Fruit fly (Drosophila melanogaster) whole organism, embryonic: ENCODE results near the gene cdi.
A peak's percentile ranks its signal among the peaks of the same experiment; 100 is the strongest.

Experiments
- Awh ChIP-seq: fragments of 200-800 bp; sonication (Bioruptor generic); IDR thresholded peaks from 2 replicates; pipeline ENCODE4, ENCODE4 v1.3.6; 2022; ENCODE audit warnings: missing biosample characterization, missing genetic modification characterization
- Blimp-1 ChIP-seq: fragments of 200-800 bp; sonication (Bioruptor generic); optimal IDR thresholded peaks from 3 replicates; lab custom pipeline; 2018; ENCODE audit warnings: missing biosample characterization, missing genetic modification characterization, mild to moderate bottlenecking, moderate library complexity, missing genetic modification reagents
- CG10979 ChIP-seq: fragments of 200-800 bp; sonication (Bioruptor generic); optimal IDR thresholded peaks from 2 replicates; lab custom pipeline; 2018; ENCODE audit warnings: missing biosample characterization, mild to moderate bottlenecking, missing genetic modification characterization, moderate library complexity
- CG11504 ChIP-seq: fragments of 200-800 bp; sonication (Bioruptor generic); optimal IDR thresholded peaks from 3 replicates; lab custom pipeline; 2019; ENCODE audit warnings: missing biosample characterization, mild to moderate bottlenecking, missing genetic modification characterization, moderate library complexity
- CG12071 ChIP-seq: fragments of 200-800 bp; sonication (Bioruptor generic); optimal IDR thresholded peaks from 3 replicates; lab custom pipeline; 2018; ENCODE audit warnings: missing biosample characterization, mild to moderate bottlenecking, missing genetic modification characterization
- CG12391 ChIP-seq: fragments of 200-800 bp; sonication (Bioruptor generic); optimal IDR thresholded peaks from 3 replicates; lab custom pipeline; 2018; ENCODE audit warnings: missing biosample characterization, mild to moderate bottlenecking, missing genetic modification characterization, moderate library complexity
- CG13775 ChIP-seq: fragments of 200-800 bp; sonication (Bioruptor generic); optimal IDR thresholded peaks from 3 replicates; lab custom pipeline; 2017; ENCODE audit warnings: missing biosample characterization, mild to moderate bottlenecking, missing genetic modification characterization
- CG1603 ChIP-seq: fragments of 200-800 bp; sonication (Bioruptor generic); optimal IDR thresholded peaks from 2 replicates; lab custom pipeline; 2019; ENCODE audit warnings: missing biosample characterization, mild to moderate bottlenecking, missing genetic modification characterization, moderate library complexity
- CG17328 ChIP-seq: fragments of 200-800 bp; sonication (Bioruptor generic); IDR thresholded peaks from 2 replicates; pipeline ENCODE4 v1.3.6; 2022; ENCODE audit warnings: missing biosample characterization, missing genetic modification characterization
- CG17359 ChIP-seq: fragments of 200-800 bp; sonication (Bioruptor generic); optimal IDR thresholded peaks from 3 replicates; lab custom pipeline; 2018; ENCODE audit warnings: missing biosample characterization, mild to moderate bottlenecking, missing genetic modification characterization, moderate library complexity
- CG17385 ChIP-seq: fragments of 200-800 bp; sonication (Bioruptor generic); optimal IDR thresholded peaks from 3 replicates; lab custom pipeline; 2018; ENCODE audit warnings: missing biosample characterization, mild to moderate bottlenecking, missing genetic modification characterization
- CG18262 ChIP-seq: fragments of 200-800 bp; optimal IDR thresholded peaks from 3 replicates; lab custom pipeline; 2019; ENCODE audit warnings: missing biosample characterization, mild to moderate bottlenecking, missing genetic modification characterization, moderate library complexity
- CG18476 ChIP-seq: fragments of 200-800 bp; sonication (Bioruptor generic); optimal IDR thresholded peaks from 2 replicates; lab custom pipeline; 2016; ENCODE audit warnings: missing biosample characterization, mild to moderate bottlenecking, missing genetic modification characterization
- CG2712 ChIP-seq: fragments of 200-800 bp; optimal IDR thresholded peaks from 3 replicates; lab custom pipeline; 2019; ENCODE audit warnings: missing biosample characterization, mild to moderate bottlenecking, missing genetic modification characterization, moderate library complexity
- CG31224 ChIP-seq: fragments of 200-800 bp; sonication (Bioruptor generic); IDR thresholded peaks from 2 replicates; pipeline ENCODE4 v1.3.6; 2022; ENCODE audit warnings: missing biosample characterization, missing genetic modification characterization
- CG31441 ChIP-seq: fragments of 200-800 bp; sonication (Bioruptor generic); IDR thresholded peaks from 2 replicates; pipeline ENCODE4 v1.3.6; 2022; ENCODE audit warnings: missing biosample characterization, missing genetic modification characterization
- CG34422 ChIP-seq: fragments of 200-800 bp; sonication (Bioruptor generic); IDR thresholded peaks from 3 replicates; pipeline ENCODE4 v1.3.6; 2022; ENCODE audit warnings: missing biosample characterization, missing genetic modification characterization
- CG4424 ChIP-seq: fragments of 200-800 bp; sonication (Bioruptor generic); optimal IDR thresholded peaks from 3 replicates; lab custom pipeline; 2016; ENCODE audit warnings: missing biosample characterization, missing genetic modification characterization
- CG4707 ChIP-seq: fragments of 200-800 bp; sonication (Bioruptor generic); optimal IDR thresholded peaks from 2 replicates; lab custom pipeline; 2018; ENCODE audit warnings: missing biosample characterization, mild to moderate bottlenecking, missing genetic modification characterization, moderate library complexity
- CG6254 ChIP-seq: fragments of 200-800 bp; sonication (Bioruptor generic); optimal IDR thresholded peaks from 3 replicates; lab custom pipeline; 2017; ENCODE audit warnings: mild to moderate bottlenecking, missing biosample characterization, missing genetic modification reagents, missing genetic modification characterization
- Drgx ChIP-seq: fragments of 200-800 bp; sonication (Bioruptor generic); IDR thresholded peaks from 2 replicates; pipeline ENCODE4 v1.3.6; 2022; ENCODE audit warnings: missing biosample characterization, missing genetic modification characterization
- Gsc ChIP-seq: fragments of 200-800 bp; sonication (Bioruptor generic); IDR thresholded peaks from 2 replicates; pipeline ENCODE4 v1.3.6; 2022; ENCODE audit warnings: missing biosample characterization, missing genetic modification characterization
- Oli ChIP-seq: fragments of 200-800 bp; sonication (Bioruptor generic); optimal IDR thresholded peaks from 2 replicates; lab custom pipeline; 2018; ENCODE audit warnings: missing biosample characterization, mild to moderate bottlenecking, missing genetic modification characterization, moderate library complexity
- Side ChIP-seq: fragments of 200-800 bp; sonication (Bioruptor generic); optimal IDR thresholded peaks from 2 replicates; lab custom pipeline; 2016; ENCODE audit warnings: missing biosample characterization, missing genetic modification characterization
- Sox102F ChIP-seq: fragments of 200-800 bp; sonication (Bioruptor generic); optimal IDR thresholded peaks from 2 replicates; lab custom pipeline; 2018; ENCODE audit warnings: missing biosample characterization, mild to moderate bottlenecking, missing genetic modification characterization, moderate library complexity
- ap ChIP-seq: fragments of 200-800 bp; sonication (Bioruptor generic); IDR thresholded peaks from 2 replicates; pipeline ENCODE4 v1.3.6; 2022; ENCODE audit warnings: missing biosample characterization, missing genetic modification characterization
- ara ChIP-seq: fragments of 200-800 bp; sonication (Bioruptor generic); IDR thresholded peaks from 2 replicates; pipeline ENCODE4 v1.3.6; 2022; ENCODE audit warnings: missing biosample characterization, missing genetic modification characterization
- bowl ChIP-seq: fragments of 200-800 bp; sonication (Bioruptor generic); IDR thresholded peaks from 2 replicates; pipeline ENCODE4 v1.3.6; 2022; ENCODE audit warnings: missing biosample characterization, missing genetic modification characterization
- bsh ChIP-seq, 2 experiments: fragments of 200-800 bp; sonication (Bioruptor generic); optimal IDR thresholded peaks; 2 replicates each; lab custom pipeline; 2017 to 2018; ENCODE audit warnings: mild to moderate bottlenecking in 2 of 2, missing biosample characterization in 2 of 2, missing genetic modification characterization in 2 of 2, moderate library complexity in 1 of 2
- cad ChIP-seq: fragments of >200 bp; optimal IDR thresholded peaks from 2 replicates; lab custom pipeline; 2017; ENCODE audit warnings: missing biosample characterization, missing genetic modification characterization
- disco-r ChIP-seq: fragments of 200-800 bp; sonication (Bioruptor generic); optimal IDR thresholded peaks from 2 replicates; lab custom pipeline; 2016; ENCODE audit warnings: missing biosample characterization, missing genetic modification characterization
- dmrt11E ChIP-seq: fragments of 200-800 bp; sonication (Bioruptor generic); optimal IDR thresholded peaks from 3 replicates; lab custom pipeline; 2018; ENCODE audit warnings: missing biosample characterization, mild to moderate bottlenecking, missing genetic modification characterization, moderate library complexity
- dmrt99B ChIP-seq: fragments of 200-800 bp; sonication (Bioruptor generic); optimal IDR thresholded peaks from 2 replicates; lab custom pipeline; 2018; ENCODE audit warnings: missing biosample characterization, mild to moderate bottlenecking, missing genetic modification characterization, moderate library complexity
- dysf ChIP-seq: fragments of 200-800 bp; sonication (Bioruptor generic); IDR thresholded peaks from 3 replicates; pipeline ENCODE4 v1.3.6; 2022; ENCODE audit warnings: missing biosample characterization, missing genetic modification characterization
- gem ChIP-seq: fragments of 200-800 bp; sonication (Bioruptor generic); optimal IDR thresholded peaks from 2 replicates; lab custom pipeline; 2019; ENCODE audit warnings: missing biosample characterization, mild to moderate bottlenecking, missing genetic modification characterization, moderate library complexity
- gsb ChIP-seq: fragments of 200-800 bp; sonication (Bioruptor generic); IDR thresholded peaks from 2 replicates; pipeline ENCODE4 v1.3.6; 2022; ENCODE audit warnings: missing biosample characterization, missing genetic modification characterization
- ham ChIP-seq: fragments of 200-800 bp; sonication (Bioruptor generic); IDR thresholded peaks from 2 replicates; pipeline ENCODE4 v1.3.6; 2022; ENCODE audit warnings: missing biosample characterization, missing genetic modification characterization
- hb ChIP-seq: fragments of 200-800 bp; sonication (Bioruptor generic); IDR thresholded peaks from 3 replicates; pipeline ENCODE4 v1.3.6; 2022; ENCODE audit warnings: missing biosample characterization, missing genetic modification characterization; ENCODE audit not compliant: partially characterized antibody
- hkb ChIP-seq, 2 experiments: fragments of 200-800 bp in 1 of 2; fragments of >200 bp in 1 of 2; sonication (Bioruptor generic) in 1 of 2; IDR thresholded peaks in 1 of 2; optimal IDR thresholded peaks in 1 of 2; 2 replicates each; pipeline versions ENCODE4 v1.3.6 to Lab custom; 2017 to 2022; ENCODE audit warnings: missing biosample characterization in 1 of 2, missing genetic modification characterization in 1 of 2
- nmo ChIP-seq: fragments of 200-800 bp; sonication (Bioruptor generic); optimal IDR thresholded peaks from 2 replicates; lab custom pipeline; 2018; ENCODE audit warnings: missing biosample characterization, mild to moderate bottlenecking, missing genetic modification characterization, moderate library complexity
- phol ChIP-seq: fragments of 200-800 bp; sonication (Bioruptor generic); optimal IDR thresholded peaks from 3 replicates; lab custom pipeline; 2018; ENCODE audit warnings: missing biosample characterization, mild to moderate bottlenecking, missing genetic modification characterization, moderate library complexity
- ro ChIP-seq: fragments of 200-800 bp; sonication (Bioruptor generic); IDR thresholded peaks from 2 replicates; pipeline ENCODE4 v1.3.6; 2022; ENCODE audit warnings: missing biosample characterization, missing genetic modification characterization
- row ChIP-seq: fragments of 200-800 bp; sonication (Bioruptor generic); IDR thresholded peaks from 3 replicates; pipeline ENCODE4 v1.3.6; 2022; ENCODE audit warnings: missing biosample characterization, missing genetic modification characterization
- run ChIP-seq: fragments of 200-800 bp; sonication (Bioruptor generic); optimal IDR thresholded peaks from 3 replicates; lab custom pipeline; 2018; ENCODE audit warnings: missing biosample characterization, mild to moderate bottlenecking, missing genetic modification characterization
- sens ChIP-seq: fragments of 200-800 bp; sonication (Bioruptor generic); peaks from one replicate; lab custom pipeline; 2016; ENCODE audit warnings: missing biosample characterization, missing genetic modification characterization
- sens-2 ChIP-seq: fragments of 200-800 bp; sonication (Bioruptor generic); IDR thresholded peaks from 2 replicates; pipeline ENCODE4 v1.3.6; 2022; ENCODE audit warnings: missing biosample characterization, missing genetic modification characterization
- toy ChIP-seq: fragments of 200-800 bp; sonication (Bioruptor generic); IDR thresholded peaks from 2 replicates; pipeline ENCODE4 v1.3.6; 2022; ENCODE audit warnings: missing biosample characterization, missing genetic modification characterization
- unpg ChIP-seq: fragments of 200-800 bp; sonication (Bioruptor generic); optimal IDR thresholded peaks from 3 replicates; lab custom pipeline; 2018; ENCODE audit warnings: missing biosample characterization, mild to moderate bottlenecking, missing genetic modification characterization, moderate library complexity

The cdi gene

DNA sequence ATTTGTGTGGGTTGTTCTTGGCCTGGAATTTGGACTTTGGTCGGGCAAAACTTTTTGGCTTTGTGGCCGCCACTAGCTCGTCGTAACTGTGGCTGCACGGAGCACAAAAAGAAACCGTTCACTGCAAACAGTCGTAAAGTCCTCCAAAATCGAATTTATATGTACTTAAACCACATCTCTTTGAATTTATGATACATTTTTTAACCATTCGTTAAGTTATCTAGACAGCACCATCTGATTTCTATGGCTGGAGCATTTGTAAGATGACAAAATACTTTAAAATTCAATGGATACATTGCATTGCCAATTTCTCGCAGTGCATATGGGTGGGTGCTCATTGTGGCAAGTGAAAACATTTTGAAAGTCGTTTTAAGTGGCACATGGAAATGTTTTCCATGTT, 10.1 kb upstream of the cdi start:
- TF ChIP-seq sens-2 (GFP tag; lab: Robert Waterston, UW): 0 out of 2 replicates have a peak, but pooled peaks have one; percentile 24
- TF ChIP-seq phol (tag; lab: Kevin White, UChicago): peak; percentile 19
- no peak for TF ChIP-seq Gsc (GFP tag; lab: Robert Waterston, UW)
- TF ChIP-seq sens (GFP tag; lab: Kevin White, UChicago): peak; percentile 70
- peak; percentile 84 for TF ChIP-seq Drgx (GFP tag; lab: Robert Waterston, UW)
- TF ChIP-seq run: no peak
- TF ChIP-seq gem (tag; lab: Kevin White, UChicago): peak; percentile 32
- peak; percentile 1 for TF ChIP-seq CG18262
- TF ChIP-seq nmo (GFP tag; lab: Kevin White, UChicago): peak; percentile 10
- no peak for TF ChIP-seq ham (GFP tag; lab: Robert Waterston, UW)
- TF ChIP-seq CG12071 (GFP tag; lab: Kevin White, UChicago): no peak
- peak; percentile 25 for TF ChIP-seq Sox102F (GFP tag; lab: Kevin White, UChicago)
- 0 out of 3 replicates have a peak, but pooled peaks have one; percentile 12 for TF ChIP-seq dysf (GFP tag; lab: Robert Waterston, UW)
- TF ChIP-seq ap: no peak
- TF ChIP-seq CG13775 (GFP tag; lab: Kevin White, UChicago): no peak
- TF ChIP-seq CG11504: peak; percentile 32
- no peak for TF ChIP-seq CG4424 (GFP tag; lab: Kevin White, UChicago)
- TF ChIP-seq toy (GFP tag; lab: Robert Waterston, UW): no peak
- TF ChIP-seq CG10979: peak; percentile 18
- peak; percentile 30 for TF ChIP-seq Oli (tag; lab: Kevin White, UChicago)
- TF ChIP-seq CG6254 (GFP tag; lab: Kevin White, UChicago): peak; percentile 18
- no peak for TF ChIP-seq bowl (GFP tag; lab: Robert Waterston, UW)
- peak; percentile 2 for TF ChIP-seq unpg (GFP tag; lab: Kevin White, UChicago)
- peak; percentile 9 for TF ChIP-seq CG12391 (tag; lab: Kevin White, UChicago)
- TF ChIP-seq Side (GFP tag; lab: Kevin White, UChicago): no peak
- no peak for TF ChIP-seq CG31224 (GFP tag; lab: Robert Waterston, UW)
- no peak for TF ChIP-seq CG34422 (GFP tag; lab: Robert Waterston, UW)
- TF ChIP-seq hb (GFP tag; lab: Robert Waterston, UW): no peak
- TF ChIP-seq dmrt99B (tag; lab: Kevin White, UChicago): peak; percentile 9
- TF ChIP-seq CG2712 (tag; lab: Kevin White, UChicago): peak; percentile 0
- TF ChIP-seq ara (GFP tag; lab: Robert Waterston, UW): no peak
- peak; percentile 24 for TF ChIP-seq CG17359 (tag; lab: Kevin White, UChicago)
- no peak for TF ChIP-seq gsb (GFP tag; lab: Robert Waterston, UW)
- TF ChIP-seq hkb (optimal IDR thresholded peaks at IDR 0.05; lab: Kevin White, UChicago): no peak
- 0 out of 2 replicates have a peak, but pooled peaks have one; percentile 37 for TF ChIP-seq hkb (GFP tag; IDR thresholded peaks at IDR 0.05; lab: Robert Waterston, UW)
- TF ChIP-seq Awh (GFP tag; lab: Robert Waterston, UW): no peak
- 0 out of 2 replicates have a peak, but pooled peaks have one; percentile 35 for TF ChIP-seq CG31441
- TF ChIP-seq Blimp-1 (GFP tag; lab: Kevin White, UChicago): peak; percentile 36
- TF ChIP-seq row (GFP tag; lab: Robert Waterston, UW): 0 out of 3 replicates have a peak, but pooled peaks have one; percentile 10
- no peak for TF ChIP-seq CG4707
- peak; percentile 48 for TF ChIP-seq CG1603 (tag; lab: Kevin White, UChicago)
- TF ChIP-seq CG17385 (GFP tag; lab: Kevin White, UChicago): no peak
- TF ChIP-seq CG18476 (GFP tag; lab: Kevin White, UChicago): no peak
- no peak for TF ChIP-seq cad (GFP tag; lab: Kevin White, UChicago)
- TF ChIP-seq ro (GFP tag; lab: Robert Waterston, UW): no peak
- TF ChIP-seq CG17328 (GFP tag; lab: Robert Waterston, UW): peak; percentile 30; the same call in 1 of the 2 replicates
- peak; percentile 34 to 47 for TF ChIP-seq bsh (GFP tag; optimal IDR thresholded peaks at IDR 0.05; lab: Kevin White, UChicago)
- peak; percentile 4 for TF ChIP-seq dmrt11E (tag; lab: Kevin White, UChicago)
- no peak for TF ChIP-seq disco-r (GFP tag; lab: Kevin White, UChicago)
